Fruit fly (Drosophila melanogaster): Measurements from ENCODE around the gene myd.

The myd gene

dm6 chr3R:19223369-19223768, 42.9 kb downstream of the myd start:
- no peak for TF ChIP-seq CG12605 (GFP tag; IDR thresholded peaks at IDR 0.05)
- TF ChIP-seq CG10348 (GFP tag; IDR thresholded peaks at IDR 0.05): no peak
- no peak for TF ChIP-seq Snoo (tag; optimal IDR thresholded peaks at IDR 0.05)
- no peak for TF ChIP-seq CG14655 (GFP tag; optimal IDR thresholded peaks at IDR 0.05)
- TF ChIP-seq CG32121 (GFP tag; IDR thresholded peaks at IDR 0.05): no peak
- TF ChIP-seq CG34367 (tag; optimal IDR thresholded peaks at IDR 0.05): no peak
- TF ChIP-seq Pif1B (GFP tag; optimal IDR thresholded peaks at IDR 0.05): no peak
- TF ChIP-seq fd96Ca (GFP tag; IDR thresholded peaks at IDR 0.05): no peak
- no peak for TF ChIP-seq CG4496 (GFP tag; IDR thresholded peaks at IDR 0.05)
- TF ChIP-seq gl (tag; optimal IDR thresholded peaks at IDR 0.05): no peak
- no peak for TF ChIP-seq Ets98B (GFP tag; IDR thresholded peaks at IDR 0.05)
- no peak for TF ChIP-seq D1 (tag; optimal IDR thresholded peaks at IDR 0.05)
- no peak for TF ChIP-seq CG8301 (tag; optimal IDR thresholded peaks at IDR 0.05)
- TF ChIP-seq CG15710 (tag; optimal IDR thresholded peaks at IDR 0.05): no peak
- no peak for TF ChIP-seq CG17806 (tag; optimal IDR thresholded peaks at IDR 0.05)
- no peak for TF ChIP-seq Pif1A (GFP tag; optimal IDR thresholded peaks at IDR 0.05)

- no peak for TF ChIP-seq CG32121 (GFP tag; IDR thresholded peaks at IDR 0.05)
- TF ChIP-seq CG8159 (tag; optimal IDR thresholded peaks at IDR 0.05): no peak
- no peak for TF ChIP-seq Ets98B (GFP tag; IDR thresholded peaks at IDR 0.05)
- no peak for TF ChIP-seq D1 (tag; optimal IDR thresholded peaks at IDR 0.05)
- TF ChIP-seq CG12605 (GFP tag; IDR thresholded peaks at IDR 0.05): no peak
- TF ChIP-seq CG4496 (GFP tag; IDR thresholded peaks at IDR 0.05): no peak
- no peak for TF ChIP-seq rn (GFP tag; IDR thresholded peaks at IDR 0.05)
Measured at dm6 chr3R:19225446-19225955, 45.0 kb downstream of the myd start.

dm6 chr3R:19226137-19226873, 45.8 kb downstream of the myd start, which contains the start of gene vib:
Gene vib, minus strand, starts transcription at chr3R:19226651.
- TF ChIP-seq Ets98B (GFP tag; IDR thresholded peaks at IDR 0.05) (peak; percentile 70), CG10348 (GFP tag; IDR thresholded peaks at IDR 0.05) (no peak), CG12605 (GFP tag; IDR thresholded peaks at IDR 0.05) (0 out of 2 replicates have a peak, but pooled peaks have one; percentile 26), rn (GFP tag; IDR thresholded peaks at IDR 0.05) (no peak), EcR (GFP tag; optimal IDR thresholded peaks at IDR 0.05) (peak; percentile 43), CG15710 (tag; optimal IDR thresholded peaks at IDR 0.05) (peak; percentile 24), Pif1B (GFP tag; optimal IDR thresholded peaks at IDR 0.05) (no peak), Snoo (tag; optimal IDR thresholded peaks at IDR 0.05) (no peak), CG8159 (tag; optimal IDR thresholded peaks at IDR 0.05) (peak; percentile 37), fd96Ca (GFP tag; IDR thresholded peaks at IDR 0.05) (peak; percentile 41; the same call in 1 of the 3 replicates), CG9948 (tag; optimal IDR thresholded peaks at IDR 0.05) (peak; percentile 5), CG8301 (tag; optimal IDR thresholded peaks at IDR 0.05) (no peak), gl (tag; optimal IDR thresholded peaks at IDR 0.05) (no peak), D1 (tag; optimal IDR thresholded peaks at IDR 0.05) (no peak), CG17806 (tag; optimal IDR thresholded peaks at IDR 0.05) (no peak), CG4496 (GFP tag; IDR thresholded peaks at IDR 0.05) (peak; percentile 36; the same call in 1 of the 3 replicates), CG32121 (GFP tag; IDR thresholded peaks at IDR 0.05) (peak; percentile 60; the same call in 1 of the 2 replicates), CG34367 (tag; optimal IDR thresholded peaks at IDR 0.05) (peak; percentile 6), CG13204 (GFP tag; optimal IDR thresholded peaks at IDR 0.05) (no peak), Pif1A (GFP tag; optimal IDR thresholded peaks at IDR 0.05) (no peak)

- TF ChIP-seq CG13204 (GFP tag; optimal IDR thresholded peaks at IDR 0.05) (no peak), CG10348 (GFP tag; IDR thresholded peaks at IDR 0.05) (no peak), CG8301 (tag; optimal IDR thresholded peaks at IDR 0.05) (no peak), D1 (tag; optimal IDR thresholded peaks at IDR 0.05) (no peak), CG32121 (GFP tag; IDR thresholded peaks at IDR 0.05) (no peak), CG14655 (GFP tag; optimal IDR thresholded peaks at IDR 0.05) (no peak), CG34367 (tag; optimal IDR thresholded peaks at IDR 0.05) (no peak), EcR (GFP tag; optimal IDR thresholded peaks at IDR 0.05) (no peak), Snoo (tag; optimal IDR thresholded peaks at IDR 0.05) (no peak), Pif1A (GFP tag; optimal IDR thresholded peaks at IDR 0.05) (no peak), Ets98B (GFP tag; IDR thresholded peaks at IDR 0.05) (no peak), fd96Ca (GFP tag; IDR thresholded peaks at IDR 0.05) (no peak)
Measured at dm6 chr3R:19228080-19228479, 47.6 kb downstream of the myd start, which contains the start of gene CG11703. Gene CG11703, minus strand, starts transcription at chr3R:19228180.

- no peak for TF ChIP-seq CG8159 (tag; optimal IDR thresholded peaks at IDR 0.05)
- no peak for TF ChIP-seq CG34367 (tag; optimal IDR thresholded peaks at IDR 0.05)
- TF ChIP-seq rn (GFP tag; IDR thresholded peaks at IDR 0.05): no peak
- TF ChIP-seq Pif1A (GFP tag; optimal IDR thresholded peaks at IDR 0.05): no peak
- TF ChIP-seq CG12605 (GFP tag; IDR thresholded peaks at IDR 0.05): no peak
- no peak for TF ChIP-seq Snoo (tag; optimal IDR thresholded peaks at IDR 0.05)
- TF ChIP-seq CG17806 (tag; optimal IDR thresholded peaks at IDR 0.05): no peak
- no peak for TF ChIP-seq EcR (GFP tag; optimal IDR thresholded peaks at IDR 0.05)
- no peak for TF ChIP-seq CG14655 (GFP tag; optimal IDR thresholded peaks at IDR 0.05)
- TF ChIP-seq gl (tag; optimal IDR thresholded peaks at IDR 0.05): no peak
- no peak for TF ChIP-seq CG15710 (tag; optimal IDR thresholded peaks at IDR 0.05)
- no peak for TF ChIP-seq Ets98B (GFP tag; IDR thresholded peaks at IDR 0.05)
- TF ChIP-seq fd96Ca (GFP tag; IDR thresholded peaks at IDR 0.05): no peak
- no peak for TF ChIP-seq CG13204 (GFP tag; optimal IDR thresholded peaks at IDR 0.05)
- no peak for TF ChIP-seq CG8301 (tag; optimal IDR thresholded peaks at IDR 0.05)
Measured at dm6 chr3R:19229245-19229644, 48.8 kb downstream of the myd start, which contains the start of the genes CG5250 and Polr2M. Gene CG5250, minus strand, starts transcription at chr3R:19229276. Gene Polr2M, plus strand, starts transcription at chr3R:19229463.

Data from whole organism, pupa.